Fruit fly (Drosophila melanogaster) whole organism, embryonic: ENCODE data around the gene CG17010.

Experiments
- CG12659 ChIP-seq: fragments of 200-800 bp; sonication (Bioruptor generic); optimal IDR thresholded peaks from 3 replicates; lab custom pipeline; 2017; ENCODE audit warnings: mild to moderate bottlenecking, missing biosample characterization, missing genetic modification reagents, missing genetic modification characterization
- CG13424 ChIP-seq: fragments of 200-800 bp; sonication (Bioruptor generic); optimal IDR thresholded peaks from 2 replicates; lab custom pipeline; 2019; ENCODE audit warnings: missing biosample characterization, mild to moderate bottlenecking, missing genetic modification characterization, moderate library complexity
- CG17186 ChIP-seq: fragments of 200-800 bp; sonication (Bioruptor generic); optimal IDR thresholded peaks from 3 replicates; lab custom pipeline; 2017; ENCODE audit warnings: missing biosample characterization, missing genetic modification reagents, missing genetic modification characterization
- CG17328 ChIP-seq: fragments of 200-800 bp; sonication (Bioruptor generic); IDR thresholded peaks from 2 replicates; pipeline ENCODE4 v1.3.6; 2022; ENCODE audit warnings: missing biosample characterization, missing genetic modification characterization
- CG1792 ChIP-seq: fragments of 200-800 bp; sonication (Bioruptor generic); optimal IDR thresholded peaks from 2 replicates; lab custom pipeline; 2016; ENCODE audit warnings: missing biosample characterization, missing genetic modification characterization
- CG1832 ChIP-seq: fragments of 200-800 bp; sonication (Bioruptor generic); optimal IDR thresholded peaks from 2 replicates; lab custom pipeline; 2017; ENCODE audit warnings: missing biosample characterization, mild to moderate bottlenecking, missing genetic modification characterization, inconsistent platforms
- CG18619 ChIP-seq: fragments of 200-800 bp; sonication (Bioruptor generic); optimal IDR thresholded peaks from 3 replicates; lab custom pipeline; 2017; ENCODE audit warnings: missing biosample characterization, mild to moderate bottlenecking, missing genetic modification characterization
- CG2678 ChIP-seq: fragments of 200-800 bp; sonication (Bioruptor generic); optimal IDR thresholded peaks from 3 replicates; lab custom pipeline; 2019; ENCODE audit warnings: missing biosample characterization, mild to moderate bottlenecking, missing genetic modification characterization, moderate library complexity
- CG2875 ChIP-seq: fragments of 200-800 bp; sonication (Bioruptor generic); optimal IDR thresholded peaks from 2 replicates; lab custom pipeline; 2017; ENCODE audit warnings: missing biosample characterization, mild to moderate bottlenecking, missing genetic modification characterization, missing genetic modification reagents
- CG31224 ChIP-seq: fragments of 200-800 bp; sonication (Bioruptor generic); IDR thresholded peaks from 2 replicates; pipeline ENCODE4 v1.3.6; 2022; ENCODE audit warnings: missing biosample characterization, missing genetic modification characterization
- CG3163 ChIP-seq: fragments of 200-800 bp; sonication (Bioruptor generic); optimal IDR thresholded peaks from 3 replicates; lab custom pipeline; 2016; ENCODE audit warnings: missing biosample characterization, missing genetic modification characterization
- CG3726 ChIP-seq: fragments of 200-800 bp; sonication (Bioruptor generic); IDR thresholded peaks from 3 replicates; pipeline ENCODE4, ENCODE4 v1.3.6; 2022; ENCODE audit warnings: missing biosample characterization, missing genetic modification characterization
- CG4360 ChIP-seq: fragments of 200-800 bp; sonication (Bioruptor generic); IDR thresholded peaks from 2 replicates; pipeline ENCODE4 v1.3.6; 2022; ENCODE audit warnings: missing biosample characterization, missing genetic modification characterization
- CG6813 ChIP-seq: fragments of 200-800 bp; sonication (Bioruptor generic); optimal IDR thresholded peaks from 2 replicates; lab custom pipeline; 2017; ENCODE audit warnings: missing biosample characterization, missing genetic modification characterization, mild to moderate bottlenecking, moderate library complexity, missing genetic modification reagents
- CG7357 ChIP-seq: fragments of 200-800 bp; sonication (Bioruptor generic); IDR thresholded peaks from 3 replicates; pipeline ENCODE4 v1.3.6; 2022; ENCODE audit warnings: missing biosample characterization, missing genetic modification characterization
- CG7963 ChIP-seq: fragments of 200-800 bp; sonication (Bioruptor generic); IDR thresholded peaks from 3 replicates; pipeline ENCODE4 v1.3.6; 2022; ENCODE audit warnings: missing biosample characterization, missing genetic modification characterization; ENCODE audit not compliant: partially characterized antibody
- CG8089 ChIP-seq: fragments of 200-800 bp; sonication (Bioruptor generic); optimal IDR thresholded peaks from 3 replicates; lab custom pipeline; 2016; ENCODE audit warnings: missing biosample characterization, missing genetic modification characterization
- CG9609 ChIP-seq: fragments of 200-800 bp; sonication (Bioruptor generic); optimal IDR thresholded peaks from 3 replicates; lab custom pipeline; 2016; ENCODE audit warnings: missing biosample characterization, missing genetic modification characterization
- CG9932 ChIP-seq: fragments of 200-800 bp; sonication (Bioruptor generic); IDR thresholded peaks from 2 replicates; pipeline ENCODE4 v1.3.6; 2022; ENCODE audit warnings: missing biosample characterization, missing genetic modification characterization
- Dll ChIP-seq: fragments of 200-800 bp; sonication (Bioruptor generic); IDR thresholded peaks from 4 replicates; pipeline ENCODE4 v1.3.6; 2022; ENCODE audit warnings: missing biosample characterization, missing genetic modification characterization; ENCODE audit not compliant: partially characterized antibody
- HLH4C ChIP-seq: fragments of 200-800 bp; sonication (Bioruptor generic); IDR thresholded peaks from 3 replicates; pipeline ENCODE4 v1.3.6; 2022; ENCODE audit warnings: missing biosample characterization, missing genetic modification characterization; ENCODE audit not compliant: partially characterized antibody
- Hmx ChIP-seq: fragments of 200-800 bp; sonication (Bioruptor generic); optimal IDR thresholded peaks from 2 replicates; lab custom pipeline; 2016; ENCODE audit warnings: missing biosample characterization, missing genetic modification characterization
- MESR4 ChIP-seq: fragments of 200-800 bp; sonication (Bioruptor generic); optimal IDR thresholded peaks from 2 replicates; lab custom pipeline; 2018; ENCODE audit warnings: missing biosample characterization, mild to moderate bottlenecking, missing genetic modification characterization, moderate library complexity
- Max ChIP-seq: fragments of 200-800 bp; sonication (Bioruptor generic); optimal IDR thresholded peaks from 2 replicates; lab custom pipeline; 2016; ENCODE audit warnings: missing biosample characterization, mild to moderate bottlenecking, missing genetic modification characterization
- NK7.1 ChIP-seq: fragments of 200-800 bp; sonication (Bioruptor generic); optimal IDR thresholded peaks from 3 replicates; lab custom pipeline; 2016; ENCODE audit warnings: missing biosample characterization, missing genetic modification characterization
- Oli ChIP-seq: fragments of 200-800 bp; sonication (Bioruptor generic); optimal IDR thresholded peaks from 2 replicates; lab custom pipeline; 2018; ENCODE audit warnings: missing biosample characterization, mild to moderate bottlenecking, missing genetic modification characterization, moderate library complexity
- Poxn ChIP-seq: fragments of 200-800 bp; sonication (Bioruptor generic); IDR thresholded peaks from 2 replicates; pipeline ENCODE4 v1.3.6; 2022; ENCODE audit warnings: missing biosample characterization, missing genetic modification characterization
- Six4 ChIP-seq: fragments of 200-800 bp; sonication (Bioruptor generic); optimal IDR thresholded peaks from 2 replicates; lab custom pipeline; 2016; ENCODE audit warnings: missing biosample characterization, missing genetic modification characterization
- Spps ChIP-seq: fragments of 200-800 bp; sonication (Bioruptor generic); optimal IDR thresholded peaks from 2 replicates; lab custom pipeline; 2018; ENCODE audit warnings: missing biosample characterization, mild to moderate bottlenecking, missing genetic modification characterization
- Trl ChIP-seq, 3 experiments: fragments of >200 bp in 2 of 3; fragments of 200-800 bp in 1 of 3; sonication (Bioruptor generic) in 1 of 3; optimal IDR thresholded peaks; 2 replicates in 1 of 3; 3 replicates in 2 of 3; lab custom pipeline; 2016 to 2017; ENCODE audit warnings: missing biosample characterization in 1 of 3, missing genetic modification characterization in 1 of 3
- Vsx1 ChIP-seq: fragments of 200-800 bp; sonication (Bioruptor generic); optimal IDR thresholded peaks from 2 replicates; lab custom pipeline; 2017; ENCODE audit warnings: missing biosample characterization, mild to moderate bottlenecking, missing genetic modification characterization, missing genetic modification reagents
- ara ChIP-seq: fragments of 200-800 bp; sonication (Bioruptor generic); IDR thresholded peaks from 2 replicates; pipeline ENCODE4 v1.3.6; 2022; ENCODE audit warnings: missing biosample characterization, missing genetic modification characterization
- btn ChIP-seq: fragments of 200-800 bp; sonication (Bioruptor generic); optimal IDR thresholded peaks from 2 replicates; lab custom pipeline; 2016; ENCODE audit warnings: missing biosample characterization, missing genetic modification characterization
- chif ChIP-seq, 2 experiments: fragments of 200-800 bp; sonication (Bioruptor generic); optimal IDR thresholded peaks; 3 replicates each; lab custom pipeline; 2016; ENCODE audit warnings: missing biosample characterization in 2 of 2, missing genetic modification characterization in 2 of 2
- danr ChIP-seq: fragments of 200-800 bp; sonication (Bioruptor generic); IDR thresholded peaks from 2 replicates; pipeline ENCODE4 v1.3.6; 2022; ENCODE audit warnings: missing biosample characterization, missing genetic modification characterization
- dmrt11E ChIP-seq: fragments of 200-800 bp; sonication (Bioruptor generic); optimal IDR thresholded peaks from 3 replicates; lab custom pipeline; 2018; ENCODE audit warnings: missing biosample characterization, mild to moderate bottlenecking, missing genetic modification characterization, moderate library complexity
- eyg ChIP-seq: fragments of 200-800 bp; sonication (Bioruptor generic); optimal IDR thresholded peaks from 3 replicates; lab custom pipeline; 2016; ENCODE audit warnings: missing biosample characterization, missing genetic modification characterization
- gcm2 ChIP-seq: fragments of 200-800 bp; sonication (Bioruptor generic); optimal IDR thresholded peaks from 2 replicates; lab custom pipeline; 2016; ENCODE audit warnings: missing biosample characterization, missing genetic modification characterization
- gem ChIP-seq: fragments of 200-800 bp; sonication (Bioruptor generic); optimal IDR thresholded peaks from 2 replicates; lab custom pipeline; 2019; ENCODE audit warnings: missing biosample characterization, mild to moderate bottlenecking, missing genetic modification characterization, moderate library complexity
- hkb ChIP-seq, 2 experiments: fragments of 200-800 bp in 1 of 2; fragments of >200 bp in 1 of 2; sonication (Bioruptor generic) in 1 of 2; IDR thresholded peaks in 1 of 2; optimal IDR thresholded peaks in 1 of 2; 2 replicates each; pipeline versions ENCODE4 v1.3.6 to Lab custom; 2017 to 2022; ENCODE audit warnings: missing biosample characterization in 1 of 2, missing genetic modification characterization in 1 of 2
- jigr1 ChIP-seq: fragments of 200-800 bp; sonication (Bioruptor generic); IDR thresholded peaks from 3 replicates; pipeline ENCODE4 v1.3.6; 2022; ENCODE audit warnings: missing biosample characterization, missing genetic modification characterization
- kay ChIP-seq: fragments of 200-800 bp; sonication (Bioruptor generic); optimal IDR thresholded peaks from 2 replicates; lab custom pipeline; 2016; ENCODE audit warnings: missing biosample characterization, missing genetic modification characterization
- lov ChIP-seq, 2 experiments: fragments of 200-800 bp in 1 of 2; fragments of >200 bp in 1 of 2; sonication (Bioruptor generic) in 1 of 2; IDR thresholded peaks in 1 of 2; optimal IDR thresholded peaks in 1 of 2; 2 replicates in 1 of 2; 3 replicates in 1 of 2; pipeline versions ENCODE4 v1.3.6 to Lab custom; 2017 to 2022; ENCODE audit warnings: missing biosample characterization in 1 of 2, missing genetic modification characterization in 1 of 2
- pan ChIP-seq, 4 experiments: fragments of >200 bp in 3 of 4; fragments of 200-800 bp in 1 of 4; sonication (Bioruptor generic) in 1 of 4; optimal IDR thresholded peaks in 3 of 4; IDR thresholded peaks in 1 of 4; 2 replicates each; pipeline versions ENCODE4 v1.3.6 to Lab custom; 2017 to 2022; ENCODE audit warnings: missing biosample characterization in 2 of 4, missing genetic modification characterization in 2 of 4, mixed read lengths in 1 of 4
- salm ChIP-seq: fragments of 200-800 bp; sonication (Bioruptor generic); optimal IDR thresholded peaks from 2 replicates; lab custom pipeline; 2018; ENCODE audit warnings: missing biosample characterization, mild to moderate bottlenecking, missing genetic modification characterization
- sima ChIP-seq: fragments of 200-800 bp; sonication (Bioruptor generic); optimal IDR thresholded peaks from 2 replicates; lab custom pipeline; 2016; ENCODE audit warnings: missing biosample characterization, missing genetic modification characterization
- so ChIP-seq: fragments of 200-800 bp; sonication (Bioruptor generic); IDR thresholded peaks from 3 replicates; pipeline ENCODE4 v1.3.6; 2022; ENCODE audit warnings: missing biosample characterization, missing genetic modification characterization
- sqz ChIP-seq: fragments of 200-800 bp; sonication (Bioruptor generic); optimal IDR thresholded peaks from 3 replicates; lab custom pipeline; 2018; ENCODE audit warnings: missing biosample characterization, mild to moderate bottlenecking, missing genetic modification characterization
- stc ChIP-seq: fragments of 200-800 bp; sonication (Bioruptor generic); IDR thresholded peaks from 2 replicates; pipeline ENCODE4 v1.3.6; 2022; ENCODE audit warnings: missing biosample characterization, missing genetic modification characterization

Gene CG17010

DNA sequence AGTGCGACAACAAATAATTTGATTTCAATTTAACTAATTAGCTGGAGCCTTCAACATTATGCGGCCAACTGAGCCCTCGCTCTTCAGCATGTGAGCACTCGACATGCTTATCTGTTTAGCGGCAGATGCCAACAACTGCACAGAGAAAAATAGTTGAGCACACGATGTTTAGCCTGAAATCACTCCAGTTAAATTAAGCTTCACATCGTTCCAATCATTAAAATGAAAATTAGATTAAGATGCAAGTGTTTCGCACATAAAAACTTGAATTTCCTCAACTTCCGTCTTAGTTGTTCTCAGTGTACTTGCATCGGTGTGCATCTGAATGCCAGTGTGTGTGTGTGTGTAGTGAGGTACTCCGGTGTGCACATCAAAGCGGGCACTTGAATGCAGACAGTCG, 5.4 kb upstream of the CG17010 start (continued):
- TF ChIP-seq stc (GFP tag; lab: Robert Waterston, UW) (0 out of 2 replicates have a peak, but pooled peaks have one; percentile 41), chif (GFP tag; optimal IDR thresholded peaks at IDR 0.05; lab: Kevin White, UChicago) (peak; percentile 70 to 72), CG2875 (GFP tag; lab: Kevin White, UChicago) (no peak), CG4360 (GFP tag; lab: Robert Waterston, UW) (no peak), pan (optimal IDR thresholded peaks at IDR 0.05; lab: Kevin White, UChicago) (no peak), pan (GFP tag; optimal IDR thresholded peaks at IDR 0.05 in 1 of 2, IDR thresholded peaks at IDR 0.05 in 1 of 2) (peak in 1 of 2 experiments; percentile 47), dmrt11E (no peak), CG1792 (GFP tag; lab: Kevin White, UChicago) (no peak), CG6813 (peak; percentile 15), CG31224 (GFP tag; lab: Robert Waterston, UW) (0 out of 2 replicates have a peak, but pooled peaks have one; percentile 8), CG7963 (GFP tag; lab: Robert Waterston, UW) (no peak), Max (GFP tag; lab: Kevin White, UChicago) (no peak), CG13424 (tag; lab: Kevin White, UChicago) (peak; percentile 56), hkb (optimal IDR thresholded peaks at IDR 0.05; lab: Kevin White, UChicago) (no peak), hkb (GFP tag; IDR thresholded peaks at IDR 0.05; lab: Robert Waterston, UW) (peak; percentile 54; the same call in 1 of the 2 replicates), eyg (GFP tag; lab: Kevin White, UChicago) (peak; percentile 14), CG17328 (GFP tag; lab: Robert Waterston, UW) (peak; percentile 72), btn (GFP tag; lab: Kevin White, UChicago) (peak; percentile 36), CG12659 (no peak), CG3726 (no peak), CG9609 (GFP tag; lab: Kevin White, UChicago) (peak; percentile 72), lov (optimal IDR thresholded peaks at IDR 0.05; lab: Kevin White, UChicago) (no peak), lov (GFP tag; IDR thresholded peaks at IDR 0.05; lab: Robert Waterston, UW) (0 out of 3 replicates have a peak, but pooled peaks have one; percentile 48), Dll (GFP tag; lab: Robert Waterston, UW) (no peak), gcm2 (GFP tag; lab: Kevin White, UChicago) (no peak), MESR4 (no peak), salm (no peak), gem (tag; lab: Kevin White, UChicago) (peak; percentile 79), CG3163 (GFP tag; lab: Kevin White, UChicago) (no peak), danr (GFP tag; lab: Robert Waterston, UW) (peak; percentile 16; the same call in 1 of the 2 replicates), CG9932 (GFP tag; lab: Robert Waterston, UW) (no peak), Six4 (GFP tag; lab: Kevin White, UChicago) (peak; percentile 14), ara (GFP tag; lab: Robert Waterston, UW) (peak; percentile 73), Spps (tag; lab: Kevin White, UChicago) (no peak), CG1832 (no peak), CG7357 (GFP tag; lab: Robert Waterston, UW) (no peak), NK7.1 (no peak), CG8089 (peak; percentile 43), sqz (GFP tag; lab: Kevin White, UChicago) (no peak), HLH4C (GFP tag; lab: Robert Waterston, UW) (no peak), Poxn (GFP tag; lab: Robert Waterston, UW) (no peak), Trl (optimal IDR thresholded peaks at IDR 0.05; lab: Kevin White, UChicago) (no peak), Trl (GFP tag; optimal IDR thresholded peaks at IDR 0.05; lab: Kevin White, UChicago) (peak; percentile 56), CG17186 (GFP tag; lab: Kevin White, UChicago) (no peak), sima (GFP tag; lab: Kevin White, UChicago) (no peak), Oli (tag; lab: Kevin White, UChicago) (peak; percentile 52), kay (GFP tag; lab: Kevin White, UChicago) (no peak), Vsx1 (peak; percentile 12), jigr1 (GFP tag; lab: Robert Waterston, UW) (no peak), so (GFP tag; lab: Robert Waterston, UW) (no peak), CG2678 (tag; lab: Kevin White, UChicago) (peak; percentile 44), Hmx (GFP tag; lab: Kevin White, UChicago) (no peak), CG18619 (GFP tag; lab: Kevin White, UChicago) (no peak)
